Worm (Caenorhabditis elegans) whole organism, L2 larva: ENCODE results near the gene ZC168.2.
"Not testable (repeated sequence)": the region's sequence is repeated elsewhere in the genome, so short reads cannot be mapped to it uniquely, and the experiment has no call there.

Experiments used
- ama-1 ChIP-seq: fragments of 150-350 bp; optimal IDR thresholded peaks from 2 replicates; lab custom pipeline; 2018; ENCODE audit warnings: inconsistent platforms
- elt-1 ChIP-seq: fragments of 150-350 bp; optimal IDR thresholded peaks from 2 replicates; lab custom pipeline; 2014; ENCODE audit warnings: missing biosample characterization, missing genetic modification characterization
- lin-13 ChIP-seq: fragments of 150-350 bp; optimal IDR thresholded peaks from 2 replicates; lab custom pipeline; 2014; ENCODE audit warnings: missing biosample characterization, missing genetic modification reagents, missing genetic modification characterization
- lin-39 ChIP-seq: fragments of 150-350 bp; optimal IDR thresholded peaks from 2 replicates; lab custom pipeline; 2014; ENCODE audit warnings: missing biosample characterization, missing genetic modification reagents, missing genetic modification characterization
- nhr-21 ChIP-seq: fragments of 150-350 bp; optimal IDR thresholded peaks from 2 replicates; lab custom pipeline; 2014; ENCODE audit warnings: missing biosample characterization, missing genetic modification characterization
- nhr-23 ChIP-seq: fragments of 150-350 bp; optimal IDR thresholded peaks from 2 replicates; lab custom pipeline; 2014; ENCODE audit warnings: missing biosample characterization, missing genetic modification reagents, missing genetic modification characterization
- nhr-25 ChIP-seq: fragments of 150-350 bp; sonication (generic microtip); optimal IDR thresholded peaks from 3 replicates; lab custom pipeline; 2014; ENCODE audit warnings: missing biosample characterization, missing genetic modification characterization
- nhr-77 ChIP-seq: fragments of 150-350 bp; optimal IDR thresholded peaks from 2 replicates; lab custom pipeline; 2014; ENCODE audit warnings: missing biosample characterization, missing genetic modification characterization
- snpc-4 ChIP-seq: fragments of 150-350 bp; optimal IDR thresholded peaks from 2 replicates; lab custom pipeline; 2014; ENCODE audit warnings: missing biosample characterization, missing genetic modification characterization

DNA sequence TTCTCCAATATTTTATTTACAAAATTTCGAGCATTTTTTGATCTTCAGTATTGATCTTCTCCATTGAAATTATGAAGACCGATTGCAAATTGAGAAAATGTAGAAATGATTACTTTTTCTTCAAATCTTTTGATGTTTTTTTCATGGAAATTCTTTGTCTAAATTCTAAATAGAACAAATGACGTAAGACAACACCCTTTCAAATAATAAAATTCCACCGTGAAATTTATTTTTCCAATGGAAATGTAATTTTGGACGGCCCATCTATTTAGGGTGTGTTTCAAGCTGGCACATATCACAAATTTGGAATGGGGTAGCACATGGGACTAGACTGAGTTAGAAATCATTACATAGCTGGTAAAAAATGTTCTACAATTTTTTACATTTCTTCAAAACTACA is 23.9 kb downstream of the ZC168.2 start, which contains the start of gene T25B9.2:
- not testable (repeated sequence) for TF ChIP-seq elt-1; lin-39 (tag; lab: Kevin White, UChicago); nhr-77 (tag; lab: Kevin White, UChicago); snpc-4; nhr-23; nhr-25; ama-1 (lab: Kevin White, UChicago); lin-13 (GFP tag; lab: Kevin White, UChicago); nhr-21 (tag; lab: Kevin White, UChicago)
